Fruit fly (Drosophila melanogaster): ENCODE data around the gene CG18249.

Gene CG18249

dm6 chr3R:8224726-8225460, 4.9 kb downstream of the CG18249 start:
- TF ChIP-seq CG7045 (GFP tag; optimal IDR thresholded peaks at IDR 0.05): no peak
- TF ChIP-seq pad (GFP tag; optimal IDR thresholded peaks at IDR 0.05): no peak
- no peak for TF ChIP-seq Clk (GFP tag; optimal IDR thresholded peaks at IDR 0.05)
- TF ChIP-seq CG5204 (GFP tag; optimal IDR thresholded peaks at IDR 0.05): no peak
- no peak for TF ChIP-seq cnc (optimal IDR thresholded peaks at IDR 0.05)
- TF ChIP-seq kay (GFP tag; ENCODE audit: borderline replicate concordance): no peak
- no peak for TF ChIP-seq CG14711 (tag; optimal IDR thresholded peaks at IDR 0.05)
- no peak for TF ChIP-seq Hr96 (GFP tag; optimal IDR thresholded peaks at IDR 0.05)
- TF ChIP-seq bab1 (GFP tag; optimal IDR thresholded peaks at IDR 0.05): no peak
- no peak for TF ChIP-seq Crg-1 (GFP tag; optimal IDR thresholded peaks at IDR 0.05)
- TF ChIP-seq cic (GFP tag; optimal IDR thresholded peaks at IDR 0.05): no peak
- TF ChIP-seq toe (GFP tag; optimal IDR thresholded peaks at IDR 0.05): no peak
- no peak for TF ChIP-seq CG11617 (GFP tag; optimal IDR thresholded peaks at IDR 0.05)
- no peak for TF ChIP-seq CG7101 (tag; optimal IDR thresholded peaks at IDR 0.05)

dm6 chr3R:8225461-8225971, 5.6 kb downstream of the CG18249 start:
- TF ChIP-seq CG11617 (GFP tag; optimal IDR thresholded peaks at IDR 0.05) (no peak), toe (GFP tag; optimal IDR thresholded peaks at IDR 0.05) (no peak), CG14711 (tag; optimal IDR thresholded peaks at IDR 0.05) (no peak), kay (GFP tag; ENCODE audit: borderline replicate concordance) (no peak)

- TF ChIP-seq cnc (optimal IDR thresholded peaks at IDR 0.05) (no peak), ovo (GFP tag; optimal IDR thresholded peaks at IDR 0.05) (no peak), tj (GFP tag; optimal IDR thresholded peaks at IDR 0.05) (no peak), Clk (GFP tag; optimal IDR thresholded peaks at IDR 0.05) (no peak), Mnt (GFP tag; optimal IDR thresholded peaks at IDR 0.05) (no peak), bab1 (GFP tag; optimal IDR thresholded peaks at IDR 0.05) (no peak), CG14711 (tag; optimal IDR thresholded peaks at IDR 0.05) (no peak), pad (GFP tag; optimal IDR thresholded peaks at IDR 0.05) (no peak), CG5204 (GFP tag; optimal IDR thresholded peaks at IDR 0.05) (no peak), Crg-1 (GFP tag; optimal IDR thresholded peaks at IDR 0.05) (no peak), CG7101 (tag; optimal IDR thresholded peaks at IDR 0.05) (no peak), cic (GFP tag; optimal IDR thresholded peaks at IDR 0.05) (no peak), CG33017 (tag; optimal IDR thresholded peaks at IDR 0.05) (no peak), CG1620 (GFP tag; optimal IDR thresholded peaks at IDR 0.05) (no peak)
Measured at dm6 chr3R:8227344-8227743, 7.4 kb downstream of the CG18249 start.

- TF ChIP-seq CG33017 (tag; optimal IDR thresholded peaks at IDR 0.05) (no peak), Mnt (GFP tag; optimal IDR thresholded peaks at IDR 0.05) (peak; percentile 48), CG7045 (GFP tag; optimal IDR thresholded peaks at IDR 0.05) (peak; percentile 8), toe (GFP tag; optimal IDR thresholded peaks at IDR 0.05) (peak; percentile 56), CG14711 (tag; optimal IDR thresholded peaks at IDR 0.05) (no peak), tj (GFP tag; optimal IDR thresholded peaks at IDR 0.05) (no peak), bab1 (GFP tag; optimal IDR thresholded peaks at IDR 0.05) (peak; percentile 33), CG7101 (tag; optimal IDR thresholded peaks at IDR 0.05) (peak; percentile 9), pad (GFP tag; optimal IDR thresholded peaks at IDR 0.05) (peak; percentile 20), Crg-1 (GFP tag; optimal IDR thresholded peaks at IDR 0.05) (no peak), kay (GFP tag; ENCODE audit: borderline replicate concordance) (peak; percentile 94), CG12768 (GFP tag; optimal IDR thresholded peaks at IDR 0.05) (no peak), cic (GFP tag; optimal IDR thresholded peaks at IDR 0.05) (no peak), Clk (GFP tag; optimal IDR thresholded peaks at IDR 0.05) (no peak), cnc (optimal IDR thresholded peaks at IDR 0.05) (no peak), CG5204 (GFP tag; optimal IDR thresholded peaks at IDR 0.05) (peak; percentile 12), CG11617 (GFP tag; optimal IDR thresholded peaks at IDR 0.05) (no peak), Hr96 (GFP tag; optimal IDR thresholded peaks at IDR 0.05) (peak; percentile 9), ovo (GFP tag; optimal IDR thresholded peaks at IDR 0.05) (peak; percentile 16), CG1620 (GFP tag; optimal IDR thresholded peaks at IDR 0.05) (peak; percentile 48)
Measured at dm6 chr3R:8233370-8233773, 13.4 kb downstream of the CG18249 start, which contains the start of gene PolI. PolI (plus strand) TSS chr3R:8233507.

DNA sequence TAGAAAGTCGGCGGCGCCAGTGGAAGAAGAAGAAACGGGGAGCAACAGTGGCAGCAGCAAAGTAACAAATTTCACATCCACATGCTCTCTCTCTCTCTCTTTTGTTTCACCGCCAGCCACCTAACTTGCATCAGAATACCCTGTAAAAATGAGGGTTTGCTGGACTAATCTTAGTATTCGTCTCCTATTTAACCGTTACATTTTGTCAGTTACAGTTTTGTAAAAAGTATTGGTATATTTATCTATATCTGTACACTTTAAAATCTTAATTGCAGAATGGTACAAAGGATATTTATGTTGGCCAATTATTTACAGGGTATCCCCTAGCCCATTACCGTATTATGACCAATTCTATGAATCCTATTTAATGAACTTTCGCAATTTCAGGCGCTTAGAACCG, 13.9 kb downstream of the CG18249 start:
- no peak for TF ChIP-seq toe (GFP tag; optimal IDR thresholded peaks at IDR 0.05)
- no peak for TF ChIP-seq CG14711 (tag; optimal IDR thresholded peaks at IDR 0.05)
- TF ChIP-seq Clk (GFP tag; optimal IDR thresholded peaks at IDR 0.05): no peak
- TF ChIP-seq bab1 (GFP tag; optimal IDR thresholded peaks at IDR 0.05): no peak
- TF ChIP-seq CG12768 (GFP tag; optimal IDR thresholded peaks at IDR 0.05): no peak
- no peak for TF ChIP-seq cnc (optimal IDR thresholded peaks at IDR 0.05)
- no peak for TF ChIP-seq cic (GFP tag; optimal IDR thresholded peaks at IDR 0.05)
- TF ChIP-seq CG33017 (tag; optimal IDR thresholded peaks at IDR 0.05): no peak

- peak; percentile 80 for TF ChIP-seq Clk (GFP tag; optimal IDR thresholded peaks at IDR 0.05)
- TF ChIP-seq CG12768 (GFP tag; optimal IDR thresholded peaks at IDR 0.05): peak; percentile 94
- TF ChIP-seq CG11617 (GFP tag; optimal IDR thresholded peaks at IDR 0.05): peak; percentile 97
- TF ChIP-seq cnc (optimal IDR thresholded peaks at IDR 0.05): no peak
- peak; percentile 75 for TF ChIP-seq pad (GFP tag; optimal IDR thresholded peaks at IDR 0.05)
- peak; percentile 36 for TF ChIP-seq cic (GFP tag; optimal IDR thresholded peaks at IDR 0.05)
- peak; percentile 90 for TF ChIP-seq toe (GFP tag; optimal IDR thresholded peaks at IDR 0.05)
- TF ChIP-seq CG7101 (tag; optimal IDR thresholded peaks at IDR 0.05): peak; percentile 87
- TF ChIP-seq Mnt (GFP tag; optimal IDR thresholded peaks at IDR 0.05): peak; percentile 53
- TF ChIP-seq CG7045 (GFP tag; optimal IDR thresholded peaks at IDR 0.05): peak; percentile 92
- TF ChIP-seq bab1 (GFP tag; optimal IDR thresholded peaks at IDR 0.05): peak; percentile 86
- peak; percentile 93 for TF ChIP-seq CG5204 (GFP tag; optimal IDR thresholded peaks at IDR 0.05)
- TF ChIP-seq ovo (GFP tag; optimal IDR thresholded peaks at IDR 0.05): peak; percentile 60
- peak; percentile 85 for TF ChIP-seq CG33017 (tag; optimal IDR thresholded peaks at IDR 0.05)
- peak; percentile 89 for TF ChIP-seq Hr96 (GFP tag; optimal IDR thresholded peaks at IDR 0.05)
- TF ChIP-seq CG1620 (GFP tag; optimal IDR thresholded peaks at IDR 0.05): peak; percentile 67
- TF ChIP-seq Crg-1 (GFP tag; optimal IDR thresholded peaks at IDR 0.05): peak; percentile 80
- TF ChIP-seq CG14711 (tag; optimal IDR thresholded peaks at IDR 0.05): peak; percentile 73
- TF ChIP-seq kay (GFP tag; ENCODE audit: borderline replicate concordance): peak; percentile 99
- peak; percentile 80 for TF ChIP-seq tj (GFP tag; optimal IDR thresholded peaks at IDR 0.05)
Measured at dm6 chr3R:8239472-8240301, 19.7 kb downstream of the CG18249 start.
